Worm (Caenorhabditis elegans) whole organism, L2 larva: Measurements from ENCODE around the gene aqp-12.

Experiments
- aly-2 ChIP-seq: fragments of 150-350 bp; optimal IDR thresholded peaks from 2 replicates; lab custom pipeline; 2014; ENCODE audit warnings: missing biosample characterization, missing genetic modification characterization
- fos-1 ChIP-seq: fragments of 150-350 bp; optimal IDR thresholded peaks from 2 replicates; lab custom pipeline; 2014; ENCODE audit warnings: missing biosample characterization, missing genetic modification characterization
- lin-13 ChIP-seq: fragments of 150-350 bp; optimal IDR thresholded peaks from 2 replicates; lab custom pipeline; 2014; ENCODE audit warnings: missing biosample characterization, missing genetic modification reagents, missing genetic modification characterization
- snpc-4 ChIP-seq: fragments of 150-350 bp; optimal IDR thresholded peaks from 2 replicates; lab custom pipeline; 2014; ENCODE audit warnings: missing biosample characterization, missing genetic modification characterization
- unc-62 ChIP-seq: fragments of 150-350 bp; optimal IDR thresholded peaks from 2 replicates; lab custom pipeline; 2014; ENCODE audit warnings: missing biosample characterization, missing genetic modification reagents, missing genetic modification characterization
- ztf-4 ChIP-seq: fragments of 150-350 bp; optimal IDR thresholded peaks from 2 replicates; lab custom pipeline; 2014; ENCODE audit warnings: missing biosample characterization, missing genetic modification characterization

DNA sequence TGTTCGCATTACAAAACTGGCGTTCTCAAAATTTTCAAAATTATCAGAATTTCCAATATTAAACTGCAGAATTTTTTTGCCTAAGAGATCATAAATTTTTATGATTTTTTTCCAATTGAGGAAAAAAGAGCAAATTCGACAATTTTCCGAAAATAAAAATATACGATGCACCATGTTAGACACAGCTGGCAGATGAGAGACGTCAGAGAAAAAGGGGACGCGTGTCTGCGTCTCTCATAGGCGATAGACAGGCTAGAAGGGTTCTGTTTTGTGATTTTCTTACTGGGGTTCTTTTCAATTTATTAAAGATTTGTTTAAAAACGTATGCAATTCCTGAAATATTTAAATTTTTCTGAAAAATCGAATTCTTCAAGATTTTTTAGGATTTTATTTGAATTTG is 40.0 kb upstream of the aqp-12 start:
- TF ChIP-seq snpc-4 (tag; lab: Kevin White, UChicago) (no peak), aly-2 (no peak), fos-1 (tag; lab: Kevin White, UChicago) (no peak), ztf-4 (tag; lab: Kevin White, UChicago) (no peak), lin-13 (GFP tag; lab: Kevin White, UChicago) (no peak), unc-62 (GFP tag; lab: Kevin White, UChicago) (no peak)
